Fruit fly (Drosophila melanogaster): Measurements from ENCODE around the gene CG43322.

Gene CG43322

dm6 chr2L:7013157-7013556 lies at the start of gene CG43322:
Gene CG43322 (plus strand): TSS chr2L:7013396.
- TF ChIP-seq toe (GFP tag; optimal IDR thresholded peaks at IDR 0.05), result no peak
- no peak for TF ChIP-seq Clk (GFP tag; optimal IDR thresholded peaks at IDR 0.05)
- no peak for TF ChIP-seq tj (GFP tag; optimal IDR thresholded peaks at IDR 0.05)
- no peak for TF ChIP-seq CG11617 (GFP tag; optimal IDR thresholded peaks at IDR 0.05)
- no peak for TF ChIP-seq CG7101 (tag; optimal IDR thresholded peaks at IDR 0.05)
- TF ChIP-seq CG33017 (tag; optimal IDR thresholded peaks at IDR 0.05), result no peak
- TF ChIP-seq kay (GFP tag; ENCODE audit: borderline replicate concordance), result no peak
- no peak for TF ChIP-seq Mnt (GFP tag; optimal IDR thresholded peaks at IDR 0.05)
- TF ChIP-seq CG7045 (GFP tag; optimal IDR thresholded peaks at IDR 0.05), result no peak
- no peak for TF ChIP-seq pad (GFP tag; optimal IDR thresholded peaks at IDR 0.05)
- no peak for TF ChIP-seq CG12768 (GFP tag; optimal IDR thresholded peaks at IDR 0.05)
- no peak for TF ChIP-seq Crg-1 (GFP tag; optimal IDR thresholded peaks at IDR 0.05)

- TF ChIP-seq Crg-1 (GFP tag; optimal IDR thresholded peaks at IDR 0.05), result no peak
- TF ChIP-seq CG11617 (GFP tag; optimal IDR thresholded peaks at IDR 0.05), result peak; percentile 67
- TF ChIP-seq CG14711 (tag; optimal IDR thresholded peaks at IDR 0.05), result peak; percentile 75
- peak; percentile 5 for TF ChIP-seq ovo (GFP tag; optimal IDR thresholded peaks at IDR 0.05)
- TF ChIP-seq cnc (optimal IDR thresholded peaks at IDR 0.05), result no peak
- TF ChIP-seq toe (GFP tag; optimal IDR thresholded peaks at IDR 0.05), result no peak
- TF ChIP-seq tj (GFP tag; optimal IDR thresholded peaks at IDR 0.05), result peak; percentile 52
- TF ChIP-seq pad (GFP tag; optimal IDR thresholded peaks at IDR 0.05), result peak; percentile 49
- TF ChIP-seq CG1620 (GFP tag; optimal IDR thresholded peaks at IDR 0.05), result no peak
- TF ChIP-seq bab1 (GFP tag; optimal IDR thresholded peaks at IDR 0.05), result peak; percentile 58
- TF ChIP-seq Hr96 (GFP tag; optimal IDR thresholded peaks at IDR 0.05), result no peak
- TF ChIP-seq Clk (GFP tag; optimal IDR thresholded peaks at IDR 0.05), result no peak
- peak; percentile 58 for TF ChIP-seq CG7045 (GFP tag; optimal IDR thresholded peaks at IDR 0.05)
- TF ChIP-seq cic (GFP tag; optimal IDR thresholded peaks at IDR 0.05), result no peak
- peak; percentile 85 for TF ChIP-seq CG7101 (tag; optimal IDR thresholded peaks at IDR 0.05)
- peak; percentile 7 for TF ChIP-seq Mnt (GFP tag; optimal IDR thresholded peaks at IDR 0.05)
- TF ChIP-seq kay (GFP tag; ENCODE audit: borderline replicate concordance), result no peak
- peak; percentile 26 for TF ChIP-seq CG12768 (GFP tag; optimal IDR thresholded peaks at IDR 0.05)
- TF ChIP-seq CG5204 (GFP tag; optimal IDR thresholded peaks at IDR 0.05), result no peak
- peak; percentile 79 for TF ChIP-seq CG33017 (tag; optimal IDR thresholded peaks at IDR 0.05)
These were observed 49.2 kb upstream of the CG43322 start, which contains the start of the genes sip2 and Coprox for dm6 chr2L:6964022-6964434. Gene sip2 (minus strand): TSS chr2L:6964074. Gene Coprox (plus strand): TSS chr2L:6964421.

- no peak for TF ChIP-seq pad (GFP tag; optimal IDR thresholded peaks at IDR 0.05)
- TF ChIP-seq CG14711 (tag; optimal IDR thresholded peaks at IDR 0.05), result no peak
- TF ChIP-seq ovo (GFP tag; optimal IDR thresholded peaks at IDR 0.05), result no peak
- TF ChIP-seq CG5204 (GFP tag; optimal IDR thresholded peaks at IDR 0.05), result no peak
- no peak for TF ChIP-seq bab1 (GFP tag; optimal IDR thresholded peaks at IDR 0.05)
- no peak for TF ChIP-seq Hr96 (GFP tag; optimal IDR thresholded peaks at IDR 0.05)
- no peak for TF ChIP-seq kay (GFP tag; ENCODE audit: borderline replicate concordance)
- TF ChIP-seq tj (GFP tag; optimal IDR thresholded peaks at IDR 0.05), result no peak
- no peak for TF ChIP-seq CG11617 (GFP tag; optimal IDR thresholded peaks at IDR 0.05)
- no peak for TF ChIP-seq CG7101 (tag; optimal IDR thresholded peaks at IDR 0.05)
- TF ChIP-seq cic (GFP tag; optimal IDR thresholded peaks at IDR 0.05), result no peak
These were observed 48.6 kb upstream of the CG43322 start for dm6 chr2L:6964632-6965031.

- no peak for TF ChIP-seq Hr96 (GFP tag; optimal IDR thresholded peaks at IDR 0.05)
- peak; percentile 4 for TF ChIP-seq tj (GFP tag; optimal IDR thresholded peaks at IDR 0.05)
- no peak for TF ChIP-seq cnc (optimal IDR thresholded peaks at IDR 0.05)
- no peak for TF ChIP-seq CG33017 (tag; optimal IDR thresholded peaks at IDR 0.05)
- TF ChIP-seq pad (GFP tag; optimal IDR thresholded peaks at IDR 0.05), result no peak
These were observed 46.9 kb upstream of the CG43322 start for dm6 chr2L:6966309-6966708.

dm6 chr2L:6967422-6968012 lies 45.7 kb upstream of the CG43322 start, which contains the start of gene Sumo:
Gene Sumo (minus strand): TSS chr2L:6967644.
- TF ChIP-seq cnc (optimal IDR thresholded peaks at IDR 0.05) (no peak), Hr96 (GFP tag; optimal IDR thresholded peaks at IDR 0.05) (peak; percentile 72), Mnt (GFP tag; optimal IDR thresholded peaks at IDR 0.05) (peak; percentile 37), CG33017 (tag; optimal IDR thresholded peaks at IDR 0.05) (no peak), CG7045 (GFP tag; optimal IDR thresholded peaks at IDR 0.05) (no peak), CG7101 (tag; optimal IDR thresholded peaks at IDR 0.05) (no peak), Clk (GFP tag; optimal IDR thresholded peaks at IDR 0.05) (peak; percentile 14), CG11617 (GFP tag; optimal IDR thresholded peaks at IDR 0.05) (no peak), cic (GFP tag; optimal IDR thresholded peaks at IDR 0.05) (no peak), bab1 (GFP tag; optimal IDR thresholded peaks at IDR 0.05) (peak; percentile 11), pad (GFP tag; optimal IDR thresholded peaks at IDR 0.05) (peak; percentile 22)

- no peak for TF ChIP-seq cic (GFP tag; optimal IDR thresholded peaks at IDR 0.05)
- TF ChIP-seq CG7045 (GFP tag; optimal IDR thresholded peaks at IDR 0.05), result no peak
- no peak for TF ChIP-seq ovo (GFP tag; optimal IDR thresholded peaks at IDR 0.05)
- no peak for TF ChIP-seq Clk (GFP tag; optimal IDR thresholded peaks at IDR 0.05)
- no peak for TF ChIP-seq Crg-1 (GFP tag; optimal IDR thresholded peaks at IDR 0.05)
- peak; percentile 29 for TF ChIP-seq bab1 (GFP tag; optimal IDR thresholded peaks at IDR 0.05)
- TF ChIP-seq toe (GFP tag; optimal IDR thresholded peaks at IDR 0.05), result no peak
- peak; percentile 24 for TF ChIP-seq CG33017 (tag; optimal IDR thresholded peaks at IDR 0.05)
- no peak for TF ChIP-seq cnc (optimal IDR thresholded peaks at IDR 0.05)
- no peak for TF ChIP-seq kay (GFP tag; ENCODE audit: borderline replicate concordance)
- no peak for TF ChIP-seq Mnt (GFP tag; optimal IDR thresholded peaks at IDR 0.05)
- no peak for TF ChIP-seq CG1620 (GFP tag; optimal IDR thresholded peaks at IDR 0.05)
- TF ChIP-seq pad (GFP tag; optimal IDR thresholded peaks at IDR 0.05), result peak; percentile 40
- no peak for TF ChIP-seq Hr96 (GFP tag; optimal IDR thresholded peaks at IDR 0.05)
- peak; percentile 2 for TF ChIP-seq CG14711 (tag; optimal IDR thresholded peaks at IDR 0.05)
- TF ChIP-seq tj (GFP tag; optimal IDR thresholded peaks at IDR 0.05), result peak; percentile 36
- peak; percentile 51 for TF ChIP-seq CG11617 (GFP tag; optimal IDR thresholded peaks at IDR 0.05)
- peak; percentile 28 for TF ChIP-seq CG7101 (tag; optimal IDR thresholded peaks at IDR 0.05)
- no peak for TF ChIP-seq CG12768 (GFP tag; optimal IDR thresholded peaks at IDR 0.05)
- TF ChIP-seq CG5204 (GFP tag; optimal IDR thresholded peaks at IDR 0.05), result no peak
These were observed 45.1 kb upstream of the CG43322 start for dm6 chr2L:6968013-6968517.
